Worm (Caenorhabditis elegans) whole organism, L1 larva: ENCODE measurements around the gene R08C7.1.

Source experiments
- C16A3.4 ChIP-seq: fragments of 150-350 bp; optimal IDR thresholded peaks from 2 replicates; lab custom pipeline; 2014; ENCODE audit warnings: missing biosample characterization, missing genetic modification characterization
- C34B4.2 ChIP-seq: sonication (generic microtip); optimal IDR thresholded peaks from 2 replicates; lab custom pipeline; 2017; ENCODE audit warnings: mild to moderate bottlenecking, missing genetic modification characterization, missing compliant biosample characterization
- F16B12.6 ChIP-seq: fragments of 150-350 bp; optimal IDR thresholded peaks from 2 replicates; lab custom pipeline; 2014; ENCODE audit warnings: missing biosample characterization, missing genetic modification characterization
- Y116A8C.19 ChIP-seq: sonication (generic microtip); optimal IDR thresholded peaks from 2 replicates; lab custom pipeline; 2016; ENCODE audit warnings: missing compliant biosample characterization, missing genetic modification characterization, borderline replicate concordance
- alr-1 ChIP-seq: fragments of 200-800 bp; sonication (Bioruptor generic); optimal IDR thresholded peaks from 2 replicates; lab custom pipeline; 2018; ENCODE audit warnings: borderline replicate concordance, mild to moderate bottlenecking, missing genetic modification characterization, missing compliant biosample characterization
- aly-2 ChIP-seq: fragments of 150-350 bp; optimal IDR thresholded peaks from 2 replicates; lab custom pipeline; 2014; ENCODE audit warnings: missing biosample characterization, missing genetic modification characterization
- ama-1 ChIP-seq: fragments of 150-350 bp; optimal IDR thresholded peaks from 2 replicates; lab custom pipeline; 2014
- ceh-8 ChIP-seq: fragments of 200-800 bp; sonication (Bioruptor generic); optimal IDR thresholded peaks from 2 replicates; lab custom pipeline; 2018; ENCODE audit warnings: mild to moderate bottlenecking, missing genetic modification characterization, moderate library complexity, missing compliant biosample characterization
- ceh-88 ChIP-seq: fragments of 200-800 bp; sonication (Bioruptor generic); IDR thresholded peaks from 2 replicates; pipeline ENCODE4 v1.3.6; 2022; ENCODE audit warnings: missing genetic modification characterization, missing compliant biosample characterization
- dpl-1 ChIP-seq, 3 experiments: fragments of 150-350 bp in 2 of 3; sonication (generic microtip) in 1 of 3; optimal IDR thresholded peaks; 2 replicates each; lab custom pipeline; 2014 to 2017; ENCODE audit warnings: missing biosample characterization in 3 of 3, missing genetic modification characterization in 3 of 3, missing genetic modification reagents in 3 of 3
- efl-1 ChIP-seq, 4 experiments: fragments of 150-350 bp; optimal IDR thresholded peaks in 3 of 4; peaks in 1 of 4; 1 replicate in 1 of 4; 2 replicates in 3 of 4; lab custom pipeline; 2014; ENCODE audit warnings: missing biosample characterization in 2 of 4, missing genetic modification characterization in 2 of 4, missing genetic modification reagents in 2 of 4
- ets-5 ChIP-seq: fragments of 200-800 bp; sonication (Bioruptor generic); IDR thresholded peaks from 2 replicates; pipeline ENCODE4 v1.3.6; 2022; ENCODE audit warnings: missing genetic modification characterization, missing compliant biosample characterization
- fkh-4 ChIP-seq: sonication (generic microtip); optimal IDR thresholded peaks from 2 replicates; lab custom pipeline; 2016; ENCODE audit warnings: missing compliant biosample characterization, missing genetic modification characterization, borderline replicate concordance
- grh-1 ChIP-seq: fragments of 200-800 bp; sonication (Bioruptor generic); IDR thresholded peaks from 2 replicates; pipeline ENCODE4 v1.3.6; 2022; ENCODE audit warnings: missing genetic modification reagents, missing genetic modification characterization, missing compliant biosample characterization
- hlh-4 ChIP-seq: sonication (generic microtip); optimal IDR thresholded peaks from 2 replicates; lab custom pipeline; 2016; ENCODE audit warnings: mild to moderate bottlenecking, missing genetic modification characterization, missing compliant biosample characterization
- irx-1 ChIP-seq: sonication (generic microtip); optimal IDR thresholded peaks from 2 replicates; lab custom pipeline; 2016; ENCODE audit warnings: missing genetic modification characterization, missing compliant biosample characterization
- isw-1 ChIP-seq: fragments of 200-800 bp; sonication (Bioruptor generic); IDR thresholded peaks from 2 replicates; pipeline ENCODE4 v1.3.6; 2022; ENCODE audit warnings: missing genetic modification characterization, missing compliant biosample characterization
- jun-1 ChIP-seq: fragments of 150-350 bp; optimal IDR thresholded peaks from 2 replicates; lab custom pipeline; 2014; ENCODE audit warnings: missing biosample characterization, missing genetic modification reagents, missing genetic modification characterization
- lin-14 ChIP-seq: fragments of 200-800 bp; sonication (Bioruptor generic); optimal IDR thresholded peaks from 2 replicates; lab custom pipeline; 2018; ENCODE audit warnings: mild to moderate bottlenecking, missing genetic modification characterization, moderate library complexity, missing compliant biosample characterization
- lin-15B ChIP-seq: fragments of 150-350 bp; sonication (generic microtip); optimal IDR thresholded peaks from 3 replicates; lab custom pipeline; 2014; ENCODE audit warnings: missing biosample characterization, missing genetic modification characterization
- lin-35 ChIP-seq, 2 experiments: fragments of 150-350 bp; optimal IDR thresholded peaks; 2 replicates each; lab custom pipeline; 2014; ENCODE audit warnings: missing biosample characterization in 2 of 2, missing genetic modification characterization in 2 of 2, missing genetic modification reagents in 2 of 2
- lin-39 ChIP-seq: fragments of 150-350 bp; optimal IDR thresholded peaks from 2 replicates; lab custom pipeline; 2014; ENCODE audit warnings: missing biosample characterization, missing genetic modification reagents, missing genetic modification characterization
- lsy-2 ChIP-seq, 2 experiments: fragments of 150-350 bp; optimal IDR thresholded peaks; 2 replicates each; lab custom pipeline; 2014; ENCODE audit warnings: missing biosample characterization in 2 of 2, missing genetic modification characterization in 2 of 2
- mdl-1 ChIP-seq, 2 experiments: fragments of 150-350 bp; optimal IDR thresholded peaks; 2 replicates each; lab custom pipeline; 2014 to 2017; ENCODE audit warnings: missing biosample characterization in 2 of 2, missing genetic modification characterization in 2 of 2, inconsistent platforms in 1 of 2
- mef-2 ChIP-seq: fragments of 150-350 bp; optimal IDR thresholded peaks from 2 replicates; lab custom pipeline; 2014; ENCODE audit warnings: missing biosample characterization, missing genetic modification characterization
- nhr-11 ChIP-seq: fragments of 150-350 bp; optimal IDR thresholded peaks from 2 replicates; lab custom pipeline; 2014; ENCODE audit warnings: missing biosample characterization, missing genetic modification characterization
- nhr-19 ChIP-seq: fragments of 200-800 bp; sonication (Bioruptor generic); conservative IDR thresholded peaks from 2 replicates; pipeline ENCODE4 v1.3.6; 2022; ENCODE audit warnings: missing genetic modification characterization, missing compliant biosample characterization
- nhr-20 ChIP-seq: sonication (generic microtip); optimal IDR thresholded peaks from 2 replicates; lab custom pipeline; 2016; ENCODE audit warnings: mild to moderate bottlenecking, missing genetic modification characterization, missing compliant biosample characterization
- nhr-47 ChIP-seq: sonication (generic microtip); optimal IDR thresholded peaks from 2 replicates; lab custom pipeline; 2016; ENCODE audit warnings: mild to moderate bottlenecking, missing genetic modification characterization, moderate library complexity, missing compliant biosample characterization
- nhr-71 ChIP-seq: sonication (generic microtip); optimal IDR thresholded peaks from 2 replicates; lab custom pipeline; 2016; ENCODE audit warnings: mild to moderate bottlenecking, missing genetic modification characterization, moderate library complexity, missing compliant biosample characterization
- nhr-76 ChIP-seq: sonication (generic microtip); optimal IDR thresholded peaks from 2 replicates; lab custom pipeline; 2017; ENCODE audit warnings: missing biosample characterization, missing genetic modification characterization
- nhr-85 ChIP-seq: sonication (generic microtip); peaks from one replicate; lab custom pipeline; 2016; ENCODE audit warnings: missing genetic modification characterization, inconsistent platforms, missing compliant biosample characterization
- nhr-90 ChIP-seq: sonication (generic microtip); optimal IDR thresholded peaks from 2 replicates; lab custom pipeline; 2016; ENCODE audit warnings: mild to moderate bottlenecking, missing genetic modification characterization, missing compliant biosample characterization; ENCODE audit not compliant: poor library complexity
- pag-3 ChIP-seq: sonication (generic microtip); optimal IDR thresholded peaks from 2 replicates; lab custom pipeline; 2017; ENCODE audit warnings: missing genetic modification characterization, mild to moderate bottlenecking, missing compliant biosample characterization, antibody characterized with exemption, borderline replicate concordance; ENCODE audit not compliant: insufficient read depth
- snpc-4 ChIP-seq: fragments of 150-350 bp; optimal IDR thresholded peaks from 2 replicates; lab custom pipeline; 2014; ENCODE audit warnings: missing biosample characterization, missing genetic modification characterization
- snu-23 ChIP-seq: sonication (generic microtip); optimal IDR thresholded peaks from 2 replicates; lab custom pipeline; 2016; ENCODE audit warnings: missing genetic modification characterization, missing compliant biosample characterization
- sox-4 ChIP-seq: sonication (generic microtip); optimal IDR thresholded peaks from 2 replicates; lab custom pipeline; 2016; ENCODE audit warnings: missing genetic modification characterization, missing compliant biosample characterization
- sup-37 ChIP-seq: fragments of 200-800 bp; sonication (Bioruptor generic); optimal IDR thresholded peaks from 2 replicates; lab custom pipeline; 2018; ENCODE audit warnings: mild to moderate bottlenecking, missing genetic modification characterization, missing compliant biosample characterization
- tbx-2 ChIP-seq: sonication (generic microtip); optimal IDR thresholded peaks from 2 replicates; lab custom pipeline; 2016; ENCODE audit warnings: missing genetic modification characterization, missing compliant biosample characterization
- unc-130 ChIP-seq: fragments of 150-350 bp; optimal IDR thresholded peaks from 2 replicates; lab custom pipeline; 2017; ENCODE audit warnings: missing biosample characterization, missing genetic modification characterization, inconsistent platforms
- unc-62 ChIP-seq: fragments of 150-350 bp; optimal IDR thresholded peaks from 2 replicates; lab custom pipeline; 2014; ENCODE audit warnings: missing biosample characterization, missing genetic modification reagents, missing genetic modification characterization
- unc-98 ChIP-seq: fragments of 200-800 bp; sonication (Bioruptor generic); IDR thresholded peaks from 2 replicates; pipeline ENCODE4 v1.3.6; 2022; ENCODE audit warnings: missing genetic modification characterization, missing compliant biosample characterization
- xbp-1 ChIP-seq: sonication (generic microtip); optimal IDR thresholded peaks from 2 replicates; lab custom pipeline; 2016; ENCODE audit warnings: missing genetic modification characterization, missing compliant biosample characterization
- ztf-11 ChIP-seq, 2 experiments: sonication (generic microtip); optimal IDR thresholded peaks; 2 replicates each; lab custom pipeline; 2016 to 2017; ENCODE audit warnings: missing genetic modification characterization in 2 of 2, missing biosample characterization in 1 of 2, missing compliant biosample characterization in 1 of 2
- ztf-4 ChIP-seq: fragments of 150-350 bp; optimal IDR thresholded peaks from 2 replicates; lab custom pipeline; 2014; ENCODE audit warnings: missing biosample characterization, missing genetic modification characterization

Gene R08C7.1

DNA sequence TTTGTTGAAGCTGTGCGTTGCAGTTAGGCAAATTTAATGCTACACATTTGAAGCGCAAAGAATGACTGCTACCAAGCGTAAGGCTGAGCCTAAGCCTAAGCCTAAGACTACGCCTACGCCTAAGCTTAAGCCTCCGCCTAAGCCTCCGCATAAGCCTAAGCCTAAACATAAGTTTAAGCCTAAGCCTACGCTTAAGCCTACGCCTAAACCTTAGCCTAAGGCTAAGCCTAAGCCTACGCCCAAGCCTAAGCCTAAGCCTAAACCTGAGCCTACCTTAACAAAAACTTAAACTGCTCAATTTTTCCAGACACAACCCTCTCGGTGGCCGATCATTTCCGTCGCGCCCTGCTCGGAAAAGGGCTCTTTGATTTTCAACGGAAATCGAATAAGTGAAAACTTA, 7.7 kb downstream of the R08C7.1 start:
- TF ChIP-seq Y116A8C.19 (tag; lab: Kevin White, UChicago) (no peak), ztf-11 (tag; optimal IDR thresholded peaks at IDR 0.05; lab: Kevin White, UChicago) (no peak), mef-2 (no peak), lin-15B (tag; lab: Kevin White, UChicago) (no peak), nhr-71 (tag; lab: Kevin White, UChicago) (no peak), alr-1 (tag; lab: Kevin White, UChicago) (no peak), nhr-85 (tag; lab: Kevin White, UChicago) (peak; percentile 27), efl-1 (optimal IDR thresholded peaks at IDR 0.05; lab: Kevin White, UChicago) (no peak), efl-1 (GFP tag; optimal IDR thresholded peaks at IDR 0.05 in 1 of 2; lab: Kevin White, UChicago) (peak in 1 of 2 experiments; percentile 87), nhr-90 (tag; lab: Kevin White, UChicago) (no peak), snpc-4 (tag; lab: Kevin White, UChicago) (no peak), dpl-1 (GFP tag; optimal IDR thresholded peaks at IDR 0.05; lab: Kevin White, UChicago) (no peak), ets-5 (GFP tag; lab: Robert Waterston, UW) (no peak), jun-1 (tag; lab: Kevin White, UChicago) (no peak)

DNA sequence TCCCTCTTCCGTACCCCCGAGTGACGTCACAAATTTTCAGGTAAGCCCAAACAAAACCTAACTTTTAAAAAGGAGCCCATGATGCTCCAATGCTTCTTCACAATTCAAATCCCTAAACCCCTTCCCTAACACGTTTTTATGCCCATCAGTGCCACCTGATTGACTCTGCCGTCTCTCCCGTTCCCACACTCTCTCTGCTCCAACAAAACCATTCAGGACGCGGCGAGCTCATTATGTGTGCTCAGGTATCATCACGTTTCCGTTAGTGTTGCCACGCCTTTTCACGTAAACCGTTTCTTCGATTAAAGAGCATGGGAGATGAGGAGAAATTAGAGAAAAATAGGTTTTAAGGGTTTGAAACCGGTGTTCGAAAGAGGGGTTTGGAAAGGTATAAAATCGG, 11.5 kb downstream of the R08C7.1 start, which contains the start of gene M01H9.2:
Gene M01H9.2, minus strand, starts transcription at position 101 of the 400 bp plus-strand sequence.
- no peak for TF ChIP-seq grh-1 (GFP tag; lab: Robert Waterston, UW)
- TF ChIP-seq irx-1 (tag; lab: Kevin White, UChicago): no peak
- TF ChIP-seq nhr-76: no peak

DNA sequence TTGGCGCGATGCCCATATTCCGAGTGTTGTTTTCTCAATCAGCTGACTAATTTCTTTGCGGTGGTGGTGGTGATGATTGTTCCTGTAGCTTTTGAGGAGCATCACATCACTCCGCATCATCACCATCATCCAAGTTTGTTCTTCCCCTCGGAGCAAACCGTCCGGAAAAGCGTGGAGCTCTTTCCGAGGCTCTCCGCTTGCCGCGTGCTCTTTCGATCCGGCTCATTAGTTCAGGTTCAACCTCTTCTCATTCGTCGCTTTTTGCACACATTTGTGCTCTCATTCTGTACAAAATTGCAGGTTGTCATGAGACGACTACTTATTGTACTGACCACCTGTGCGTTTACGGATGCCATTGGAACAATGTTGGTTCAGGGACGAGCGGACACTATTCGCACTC, 13.5 kb downstream of the R08C7.1 start, which contains the start of gene M01H9.5:
Gene M01H9.5, plus strand, starts transcription at position 301 of the 400 bp plus-strand sequence.
- TF ChIP-seq ztf-11 (tag; optimal IDR thresholded peaks at IDR 0.05; lab: Kevin White, UChicago) (no peak), nhr-11 (tag; lab: Kevin White, UChicago) (no peak), C34B4.2 (tag; lab: Kevin White, UChicago) (no peak), efl-1 (optimal IDR thresholded peaks at IDR 0.05; lab: Kevin White, UChicago) (no peak), efl-1 (GFP tag; optimal IDR thresholded peaks at IDR 0.05 in 1 of 2; lab: Kevin White, UChicago) (no peak), ceh-8 (GFP tag; lab: Kevin White, UChicago) (no peak), xbp-1 (tag; lab: Kevin White, UChicago) (no peak), sup-37 (no peak), ztf-4 (tag; lab: Kevin White, UChicago) (no peak), lin-39 (tag; lab: Kevin White, UChicago) (no peak), lin-15B (tag; lab: Kevin White, UChicago) (no peak), ceh-88 (no peak), isw-1 (GFP tag; lab: Robert Waterston, UW) (no peak), fkh-4 (tag; lab: Kevin White, UChicago) (no peak), C16A3.4 (no peak), nhr-76 (no peak), pag-3 (tag; lab: Kevin White, UChicago) (no peak)

DNA sequence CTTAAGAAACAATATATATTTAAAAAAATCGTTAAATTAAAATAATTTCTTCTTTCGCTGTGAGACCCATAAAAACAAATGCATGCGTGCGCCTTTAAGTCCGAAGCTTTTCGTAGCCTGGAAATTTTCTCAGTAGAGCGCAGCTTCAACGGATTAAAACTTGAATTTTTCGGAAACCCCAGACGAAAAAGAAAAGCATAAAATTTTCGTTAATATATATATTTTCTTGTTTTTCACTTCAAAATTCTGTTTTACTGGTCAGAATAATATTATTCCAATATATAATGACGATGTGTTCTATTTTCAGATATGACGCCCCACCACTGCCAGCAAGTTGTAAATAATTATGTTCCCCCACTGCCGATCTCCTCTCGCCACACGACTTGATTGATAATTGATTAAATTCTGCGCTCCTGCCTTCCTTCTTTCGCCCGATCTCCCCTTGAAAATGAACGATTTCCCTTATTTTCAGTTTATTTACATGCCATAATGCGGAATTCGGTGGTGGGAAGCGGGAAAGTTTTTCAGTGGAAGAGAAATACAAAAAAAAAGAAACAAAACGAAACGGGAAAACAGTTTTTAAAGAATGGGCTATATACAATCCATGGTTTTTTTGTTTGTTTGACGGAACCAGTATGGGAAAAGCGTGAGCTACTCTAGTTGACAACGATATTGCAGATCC, 16.5 kb downstream of the R08C7.1 start:
- TF ChIP-seq aly-2 (tag; lab: Kevin White, UChicago) (no peak), nhr-90 (tag; lab: Kevin White, UChicago) (peak; percentile 56), unc-62 (GFP tag; lab: Kevin White, UChicago) (no peak), nhr-47 (tag; lab: Kevin White, UChicago) (peak; percentile 33), ztf-4 (tag; lab: Kevin White, UChicago) (peak; percentile 39), nhr-19 (GFP tag; lab: Robert Waterston, UW) (peak; percentile 29), ama-1 (lab: Kevin White, UChicago) (peak; percentile 95), F16B12.6 (tag; lab: Kevin White, UChicago) (no peak), unc-130 (no peak), lin-35 (GFP tag; optimal IDR thresholded peaks at IDR 0.05; lab: Kevin White, UChicago) (peak in 1 of 2 experiments; percentile 27), nhr-20 (tag; lab: Kevin White, UChicago) (peak; percentile 20), tbx-2 (peak; percentile 17), lsy-2 (tag; optimal IDR thresholded peaks at IDR 0.05; lab: Kevin White, UChicago) (no peak), C34B4.2 (tag; lab: Kevin White, UChicago) (no peak), hlh-4 (no peak), irx-1 (tag; lab: Kevin White, UChicago) (no peak), unc-98 (GFP tag; lab: Robert Waterston, UW) (no peak), lin-14 (peak; percentile 38), mdl-1 (tag; optimal IDR thresholded peaks at IDR 0.05; lab: Kevin White, UChicago) (no peak), sox-4 (tag; lab: Kevin White, UChicago) (no peak), snu-23 (GFP tag; lab: Kevin White, UChicago) (peak; percentile 46), ztf-11 (tag; optimal IDR thresholded peaks at IDR 0.05; lab: Kevin White, UChicago) (peak in 1 of 2 experiments; percentile 11)
